Fruit fly (Drosophila melanogaster) whole organism: ENCODE data around the gene Mau2.

ENCODE experiments used
- Dll ChIP-seq: fragments of >200 bp; optimal IDR thresholded peaks from 2 replicates; lab custom pipeline; 2017
- EcR ChIP-seq, 2 experiments: fragments of >200 bp; optimal IDR thresholded peaks; 2 replicates each; lab custom pipeline; 2017; ENCODE audit warnings: missing biosample characterization in 2 of 2, missing genetic modification characterization in 2 of 2, missing genetic modification reagents in 2 of 2
- pan ChIP-seq: fragments of >200 bp; optimal IDR thresholded peaks from 2 replicates; lab custom pipeline; 2017
- psq ChIP-seq: fragments of >200 bp; optimal IDR thresholded peaks from 2 replicates; lab custom pipeline; 2017
- usp ChIP-seq: fragments of >200 bp; optimal IDR thresholded peaks from 2 replicates; lab custom pipeline; 2017; ENCODE audit warnings: missing biosample characterization, missing genetic modification characterization, mixed read lengths

DNA sequence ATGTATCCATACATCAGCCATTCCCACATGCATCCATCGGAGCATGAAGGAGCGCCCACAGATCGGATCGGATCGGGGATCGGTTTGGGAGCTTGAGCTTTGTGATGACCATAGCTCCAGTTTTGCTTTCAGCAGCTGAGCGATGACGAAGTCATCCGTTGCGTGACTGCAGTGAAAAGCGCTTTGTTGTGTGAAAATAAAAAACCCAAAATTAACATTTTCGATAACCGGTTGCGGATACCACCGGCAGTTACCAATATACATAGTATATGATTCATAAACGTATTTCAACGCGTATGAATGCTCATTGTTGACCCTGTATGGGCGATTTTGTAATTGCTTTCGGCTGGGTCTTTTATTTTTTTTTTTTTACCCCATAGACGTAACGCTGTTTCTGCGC, 3.8 kb upstream of the Mau2 start:
- TF ChIP-seq psq (no peak), EcR (GFP tag; optimal IDR thresholded peaks at IDR 0.05; lab: Kevin White, UChicago) (no peak), usp (GFP tag; lab: Kevin White, UChicago) (no peak), pan (no peak), Dll (no peak)
